Fruit fly (Drosophila melanogaster) whole organism, embryonic: ENCODE results near the gene Syx18.
A peak's percentile ranks its signal among the peaks of the same experiment; 100 is the strongest.

Experiments
- Atf6 ChIP-seq: fragments of 200-800 bp; sonication (Bioruptor generic); IDR thresholded peaks from 2 replicates; pipeline ENCODE4 v1.3.6; 2022; ENCODE audit warnings: missing biosample characterization, missing genetic modification characterization
- CG10147 ChIP-seq: fragments of 200-800 bp; sonication (Bioruptor generic); optimal IDR thresholded peaks from 2 replicates; lab custom pipeline; 2019; ENCODE audit warnings: missing biosample characterization, mild to moderate bottlenecking, missing genetic modification characterization, moderate library complexity
- CG10543 ChIP-seq: fragments of 200-800 bp; sonication (Bioruptor generic); optimal IDR thresholded peaks from 3 replicates; lab custom pipeline; 2017; ENCODE audit warnings: missing biosample characterization, mild to moderate bottlenecking, missing genetic modification characterization, moderate library complexity
- CG11093 ChIP-seq: fragments of 200-800 bp; sonication (Bioruptor generic); IDR thresholded peaks from 3 replicates; pipeline ENCODE4 v1.3.6; 2022; ENCODE audit warnings: missing biosample characterization, missing genetic modification characterization
- CG11247 ChIP-seq: fragments of 200-800 bp; sonication (Bioruptor generic); IDR thresholded peaks from 2 replicates; pipeline ENCODE4 v1.3.6; 2022; ENCODE audit warnings: missing biosample characterization, missing genetic modification characterization
- CG12155 ChIP-seq: fragments of 200-800 bp; sonication (Bioruptor generic); optimal IDR thresholded peaks from 3 replicates; lab custom pipeline; 2016; ENCODE audit warnings: missing biosample characterization, missing genetic modification characterization
- CG3163 ChIP-seq: fragments of 200-800 bp; sonication (Bioruptor generic); optimal IDR thresholded peaks from 3 replicates; lab custom pipeline; 2016; ENCODE audit warnings: missing biosample characterization, missing genetic modification characterization
- CG5953 ChIP-seq: fragments of 200-800 bp; sonication (Bioruptor generic); IDR thresholded peaks from 2 replicates; pipeline ENCODE4 v1.3.6; 2022; ENCODE audit warnings: missing biosample characterization, missing genetic modification characterization
- CG6765 ChIP-seq: fragments of 200-800 bp; sonication (Bioruptor generic); optimal IDR thresholded peaks from 3 replicates; lab custom pipeline; 2017; ENCODE audit warnings: missing biosample characterization, mild to moderate bottlenecking, missing genetic modification characterization
- CG7839 ChIP-seq: fragments of 200-800 bp; sonication (Bioruptor generic); optimal IDR thresholded peaks from 3 replicates; lab custom pipeline; 2018; ENCODE audit warnings: missing biosample characterization, mild to moderate bottlenecking, missing genetic modification characterization, moderate library complexity
- CG8478 ChIP-seq: fragments of >200 bp; optimal IDR thresholded peaks from 2 replicates; lab custom pipeline; 2018
- CG9932 ChIP-seq: fragments of 200-800 bp; sonication (Bioruptor generic); IDR thresholded peaks from 2 replicates; pipeline ENCODE4 v1.3.6; 2022; ENCODE audit warnings: missing biosample characterization, missing genetic modification characterization
- D19A ChIP-seq: fragments of 200-800 bp; optimal IDR thresholded peaks from 3 replicates; lab custom pipeline; 2019; ENCODE audit warnings: missing biosample characterization, mild to moderate bottlenecking, missing genetic modification characterization, moderate library complexity
- D19B ChIP-seq: fragments of 200-800 bp; sonication (Bioruptor generic); optimal IDR thresholded peaks from 2 replicates; lab custom pipeline; 2017; ENCODE audit warnings: missing biosample characterization, mild to moderate bottlenecking, missing genetic modification characterization
- Dad ChIP-seq: fragments of 200-800 bp; sonication (Bioruptor generic); optimal IDR thresholded peaks from 3 replicates; lab custom pipeline; 2016; ENCODE audit warnings: missing biosample characterization, missing genetic modification characterization
- Hsf ChIP-seq: fragments of 200-800 bp; sonication (Bioruptor generic); optimal IDR thresholded peaks from 3 replicates; lab custom pipeline; 2016; ENCODE audit warnings: missing biosample characterization, missing genetic modification characterization
- Lpt ChIP-seq: fragments of >200 bp; optimal IDR thresholded peaks from 2 replicates; lab custom pipeline; 2018; ENCODE audit warnings: missing biosample characterization, missing genetic modification characterization
- Meics ChIP-seq: fragments of 200-800 bp; sonication (Bioruptor generic); optimal IDR thresholded peaks from 2 replicates; lab custom pipeline; 2017; ENCODE audit warnings: missing biosample characterization, mild to moderate bottlenecking, missing genetic modification characterization
- Neu2 ChIP-seq: fragments of 200-800 bp; sonication (Bioruptor generic); optimal IDR thresholded peaks from 3 replicates; lab custom pipeline; 2016; ENCODE audit warnings: missing biosample characterization, missing genetic modification characterization, borderline replicate concordance
- Nf-YC ChIP-seq: fragments of 200-800 bp; optimal IDR thresholded peaks from 3 replicates; lab custom pipeline; 2019; ENCODE audit warnings: missing biosample characterization, mild to moderate bottlenecking, missing genetic modification characterization, moderate library complexity
- Ravus ChIP-seq: fragments of 200-800 bp; sonication (Bioruptor generic); IDR thresholded peaks from 2 replicates; pipeline ENCODE4 v1.3.6; 2022; ENCODE audit warnings: missing biosample characterization, missing genetic modification characterization
- Sry-β ChIP-seq: fragments of 200-800 bp; sonication (Bioruptor generic); optimal IDR thresholded peaks from 2 replicates; lab custom pipeline; 2018; ENCODE audit warnings: missing biosample characterization, mild to moderate bottlenecking, missing genetic modification characterization, moderate library complexity
- Sry-δ ChIP-seq: fragments of 200-800 bp; sonication (Bioruptor generic); optimal IDR thresholded peaks from 2 replicates; lab custom pipeline; 2016; ENCODE audit warnings: missing biosample characterization, missing genetic modification characterization
- Ssrp ChIP-seq: fragments of 200-800 bp; sonication (Bioruptor generic); optimal IDR thresholded peaks from 2 replicates; lab custom pipeline; 2018; ENCODE audit warnings: missing biosample characterization, mild to moderate bottlenecking, missing genetic modification characterization, moderate library complexity
- ap ChIP-seq: fragments of 200-800 bp; sonication (Bioruptor generic); IDR thresholded peaks from 2 replicates; pipeline ENCODE4 v1.3.6; 2022; ENCODE audit warnings: missing biosample characterization, missing genetic modification characterization
- az2 ChIP-seq: fragments of 200-800 bp; sonication (Bioruptor generic); optimal IDR thresholded peaks from 3 replicates; lab custom pipeline; 2016; ENCODE audit warnings: missing biosample characterization, missing genetic modification characterization
- chn ChIP-seq: fragments of 200-800 bp; sonication (Bioruptor generic); optimal IDR thresholded peaks from 2 replicates; lab custom pipeline; 2016; ENCODE audit warnings: missing biosample characterization, missing genetic modification characterization
- dpn ChIP-seq, 2 experiments: fragments of 200-800 bp; sonication (Bioruptor generic); optimal IDR thresholded peaks; 3 replicates each; lab custom pipeline; 2016; ENCODE audit warnings: missing biosample characterization in 2 of 2, missing genetic modification characterization in 2 of 2
- dysf ChIP-seq: fragments of 200-800 bp; sonication (Bioruptor generic); IDR thresholded peaks from 3 replicates; pipeline ENCODE4 v1.3.6; 2022; ENCODE audit warnings: missing biosample characterization, missing genetic modification characterization
- emc ChIP-seq: fragments of 200-800 bp; sonication (Bioruptor generic); optimal IDR thresholded peaks from 2 replicates; lab custom pipeline; 2016; ENCODE audit warnings: missing biosample characterization, missing genetic modification characterization
- ewg ChIP-seq: fragments of 200-800 bp; sonication (Bioruptor generic); optimal IDR thresholded peaks from 3 replicates; lab custom pipeline; 2017; ENCODE audit warnings: mild to moderate bottlenecking, missing biosample characterization, missing genetic modification reagents, missing genetic modification characterization
- gcm2 ChIP-seq: fragments of 200-800 bp; sonication (Bioruptor generic); optimal IDR thresholded peaks from 2 replicates; lab custom pipeline; 2016; ENCODE audit warnings: missing biosample characterization, missing genetic modification characterization
- gem ChIP-seq: fragments of 200-800 bp; sonication (Bioruptor generic); optimal IDR thresholded peaks from 2 replicates; lab custom pipeline; 2019; ENCODE audit warnings: missing biosample characterization, mild to moderate bottlenecking, missing genetic modification characterization, moderate library complexity
- grau ChIP-seq: fragments of 200-800 bp; optimal IDR thresholded peaks from 3 replicates; lab custom pipeline; 2019; ENCODE audit warnings: missing biosample characterization, mild to moderate bottlenecking, missing genetic modification characterization, moderate library complexity
- kni ChIP-seq: fragments of 200-800 bp; sonication (Bioruptor generic); optimal IDR thresholded peaks from 3 replicates; lab custom pipeline; 2017; ENCODE audit warnings: mild to moderate bottlenecking, missing biosample characterization, missing genetic modification reagents, missing genetic modification characterization
- knrl ChIP-seq: fragments of 200-800 bp; sonication (Bioruptor generic); IDR thresholded peaks from 3 replicates; pipeline ENCODE4 v1.3.6; 2022; ENCODE audit warnings: missing biosample characterization, missing genetic modification characterization; ENCODE audit not compliant: partially characterized antibody
- lmd ChIP-seq: fragments of 200-800 bp; sonication (Bioruptor generic); IDR thresholded peaks from 2 replicates; pipeline ENCODE4 v1.3.6; 2022; ENCODE audit warnings: missing biosample characterization, missing genetic modification characterization
- luna ChIP-seq: fragments of 200-800 bp; sonication (Bioruptor generic); optimal IDR thresholded peaks from 2 replicates; lab custom pipeline; 2016; ENCODE audit warnings: missing biosample characterization, missing genetic modification characterization
- maf-S ChIP-seq: fragments of 200-800 bp; sonication (Bioruptor generic); optimal IDR thresholded peaks from 2 replicates; lab custom pipeline; 2016; ENCODE audit warnings: missing biosample characterization, missing genetic modification characterization
- nau ChIP-seq: fragments of 200-800 bp; sonication (Bioruptor generic); optimal IDR thresholded peaks from 3 replicates; lab custom pipeline; 2017; ENCODE audit warnings: missing biosample characterization, mild to moderate bottlenecking, missing genetic modification characterization, missing genetic modification reagents
- nerfin-1 ChIP-seq: fragments of 200-800 bp; sonication (Bioruptor generic); optimal IDR thresholded peaks from 3 replicates; lab custom pipeline; 2019; ENCODE audit warnings: missing biosample characterization, mild to moderate bottlenecking, missing genetic modification characterization, moderate library complexity
- pb ChIP-seq: fragments of 200-800 bp; sonication (Bioruptor generic); optimal IDR thresholded peaks from 3 replicates; lab custom pipeline; 2016; ENCODE audit warnings: missing biosample characterization, missing genetic modification characterization
- pzg ChIP-seq: fragments of 200-800 bp; sonication (Bioruptor generic); optimal IDR thresholded peaks from 3 replicates; lab custom pipeline; 2018; ENCODE audit warnings: missing biosample characterization, mild to moderate bottlenecking, missing genetic modification characterization, moderate library complexity
- seq ChIP-seq: fragments of 200-800 bp; sonication (Bioruptor generic); IDR thresholded peaks from 2 replicates; pipeline ENCODE4 v1.3.6; 2022; ENCODE audit warnings: missing biosample characterization, missing genetic modification characterization
- sob ChIP-seq: fragments of 200-800 bp; sonication (Bioruptor generic); IDR thresholded peaks from 2 replicates; pipeline ENCODE4 v1.3.6; 2022; ENCODE audit warnings: missing biosample characterization, missing genetic modification characterization
- sqz ChIP-seq: fragments of 200-800 bp; sonication (Bioruptor generic); optimal IDR thresholded peaks from 3 replicates; lab custom pipeline; 2018; ENCODE audit warnings: missing biosample characterization, mild to moderate bottlenecking, missing genetic modification characterization
- stc ChIP-seq: fragments of 200-800 bp; sonication (Bioruptor generic); IDR thresholded peaks from 2 replicates; pipeline ENCODE4 v1.3.6; 2022; ENCODE audit warnings: missing biosample characterization, missing genetic modification characterization
- tap ChIP-seq: fragments of 200-800 bp; optimal IDR thresholded peaks from 3 replicates; lab custom pipeline; 2019; ENCODE audit warnings: missing biosample characterization, mild to moderate bottlenecking, missing genetic modification characterization, moderate library complexity
- tll ChIP-seq, 2 experiments: fragments of 200-800 bp in 1 of 2; fragments of >200 bp in 1 of 2; sonication (Bioruptor generic) in 1 of 2; optimal IDR thresholded peaks; 2 replicates each; lab custom pipeline; 2017 to 2019; ENCODE audit warnings: missing biosample characterization in 2 of 2, missing genetic modification characterization in 2 of 2, mild to moderate bottlenecking in 1 of 2, moderate library complexity in 1 of 2
- ttk ChIP-seq: fragments of 200-800 bp; sonication (Bioruptor generic); IDR thresholded peaks from 2 replicates; pipeline ENCODE4 v2.1.2; 2022; ENCODE audit warnings: missing biosample characterization, missing genetic modification characterization
- yki ChIP-seq: fragments of >200 bp; optimal IDR thresholded peaks from 3 replicates; lab custom pipeline; 2018

The Syx18 gene

DNA sequence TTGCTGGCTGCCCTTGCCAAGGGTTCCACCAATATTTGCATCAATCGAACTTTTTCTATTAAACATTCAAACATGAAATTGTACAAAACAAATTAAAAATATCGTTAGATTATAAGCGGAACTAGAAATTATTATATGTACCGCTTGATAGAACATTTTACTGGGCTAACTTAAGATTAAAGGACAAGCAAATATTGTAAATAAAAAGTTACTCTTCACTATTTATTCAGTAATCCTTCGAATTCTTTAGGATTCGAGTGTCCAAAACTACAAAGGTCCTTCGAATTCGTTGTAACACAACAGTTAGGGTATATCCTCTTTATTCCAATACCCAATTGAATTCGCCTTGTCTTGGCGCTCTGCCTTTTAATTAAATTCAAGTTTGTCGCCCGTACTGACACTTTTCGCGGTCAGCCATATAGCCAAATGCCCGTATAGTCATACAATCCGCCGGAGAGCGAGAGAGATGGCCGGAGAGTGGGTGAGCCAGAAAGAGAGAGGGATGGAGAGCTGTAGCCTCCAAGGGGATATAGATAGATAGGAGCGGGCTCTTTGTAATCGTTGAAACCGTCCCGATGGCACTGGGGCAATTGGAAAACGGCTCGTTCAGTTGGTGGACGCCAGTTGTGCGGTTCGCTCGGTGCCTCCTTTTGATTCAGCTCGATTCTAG lies 42.3 kb upstream of the Syx18 start (continued):
- TF ChIP-seq Hsf: no peak
- no peak for TF ChIP-seq CG12155 (GFP tag; lab: Kevin White, UChicago)
- TF ChIP-seq Sry-β (GFP tag; lab: Kevin White, UChicago): no peak
- TF ChIP-seq Lpt (GFP tag; lab: Kevin White, UChicago): no peak
- no peak for TF ChIP-seq Neu2 (GFP tag; lab: Kevin White, UChicago)
- no peak for TF ChIP-seq yki (lab: Kevin White, UChicago)
- no peak for TF ChIP-seq D19B (GFP tag; lab: Kevin White, UChicago)
- TF ChIP-seq nau (GFP tag; lab: Kevin White, UChicago): no peak
- TF ChIP-seq ewg (GFP tag; lab: Kevin White, UChicago): no peak
- TF ChIP-seq CG5953 (GFP tag; lab: Robert Waterston, UW): no peak
- TF ChIP-seq stc (GFP tag; lab: Robert Waterston, UW): no peak
- no peak for TF ChIP-seq Ssrp (tag; lab: Kevin White, UChicago)
- no peak for TF ChIP-seq Ravus
- TF ChIP-seq luna (GFP tag; lab: Kevin White, UChicago): no peak
- peak; percentile 30; the same call in 1 of the 3 replicates for TF ChIP-seq dysf (GFP tag; lab: Robert Waterston, UW)
- no peak for TF ChIP-seq Atf6
- TF ChIP-seq CG7839 (tag; lab: Kevin White, UChicago): peak; percentile 32
- TF ChIP-seq Dad (GFP tag; lab: Kevin White, UChicago): no peak
- no peak for TF ChIP-seq ttk
- no peak for TF ChIP-seq CG3163 (GFP tag; lab: Kevin White, UChicago)
- TF ChIP-seq Nf-YC (tag; lab: Kevin White, UChicago): peak; percentile 35
- TF ChIP-seq chn (GFP tag; lab: Kevin White, UChicago): no peak
- no peak for TF ChIP-seq ap (GFP tag; lab: Robert Waterston, UW)
- TF ChIP-seq Sry-δ (GFP tag; lab: Kevin White, UChicago): no peak
- no peak for TF ChIP-seq tll (GFP tag; optimal IDR thresholded peaks at IDR 0.05; lab: Kevin White, UChicago)
- peak; percentile 41 for TF ChIP-seq CG9932 (GFP tag; lab: Robert Waterston, UW)
- no peak for TF ChIP-seq tap (tag; lab: Kevin White, UChicago)
- peak; percentile 20 for TF ChIP-seq gem (tag; lab: Kevin White, UChicago)
- TF ChIP-seq seq (GFP tag; lab: Robert Waterston, UW): no peak
- TF ChIP-seq Meics (GFP tag; lab: Kevin White, UChicago): peak; percentile 60
- TF ChIP-seq CG6765 (GFP tag; lab: Kevin White, UChicago): no peak
- no peak for TF ChIP-seq CG11247 (GFP tag; lab: Robert Waterston, UW)
- no peak for TF ChIP-seq CG11093
- no peak for TF ChIP-seq nerfin-1 (tag; lab: Kevin White, UChicago)
- peak; percentile 22 for TF ChIP-seq D19A (tag; lab: Kevin White, UChicago)
- TF ChIP-seq CG10147 (GFP tag; lab: Kevin White, UChicago): no peak
- no peak for TF ChIP-seq gcm2
- TF ChIP-seq lmd (GFP tag; lab: Robert Waterston, UW): peak; percentile 31; the same call in 1 of the 2 replicates
- no peak for TF ChIP-seq pb (GFP tag; lab: Kevin White, UChicago)
- TF ChIP-seq kni (GFP tag; lab: Kevin White, UChicago): no peak
- peak in 1 of 2 experiments; percentile 17 for TF ChIP-seq dpn (GFP tag; optimal IDR thresholded peaks at IDR 0.05; lab: Kevin White, UChicago)
- no peak for TF ChIP-seq sqz (GFP tag; lab: Kevin White, UChicago)
- 0 out of 2 replicates have a peak, but pooled peaks have one; percentile 10 for TF ChIP-seq sob (GFP tag; lab: Robert Waterston, UW)
- no peak for TF ChIP-seq az2 (GFP tag; lab: Kevin White, UChicago)
- TF ChIP-seq maf-S (GFP tag; lab: Kevin White, UChicago): no peak
- TF ChIP-seq CG10543 (GFP tag; lab: Kevin White, UChicago): peak; percentile 10
- TF ChIP-seq CG8478: no peak
- TF ChIP-seq knrl (GFP tag; lab: Robert Waterston, UW): no peak
- TF ChIP-seq emc (GFP tag; lab: Kevin White, UChicago): no peak
- no peak for TF ChIP-seq pzg (GFP tag; lab: Kevin White, UChicago)
- peak; percentile 34 for TF ChIP-seq grau (tag; lab: Kevin White, UChicago)
